Worm (Caenorhabditis elegans) whole organism, L1 larva: ENCODE results near the gene F41H10.5.
A peak's percentile ranks its signal among the peaks of the same experiment; 100 is the strongest.

Experiments
- C04F5.9 ChIP-seq: sonication (generic microtip); optimal IDR thresholded peaks from 2 replicates; lab custom pipeline; 2016; ENCODE audit warnings: missing genetic modification characterization, missing compliant biosample characterization
- C16A3.4 ChIP-seq: fragments of 150-350 bp; optimal IDR thresholded peaks from 2 replicates; lab custom pipeline; 2014; ENCODE audit warnings: missing biosample characterization, missing genetic modification characterization
- C34B4.2 ChIP-seq: sonication (generic microtip); optimal IDR thresholded peaks from 2 replicates; lab custom pipeline; 2017; ENCODE audit warnings: mild to moderate bottlenecking, missing genetic modification characterization, missing compliant biosample characterization
- F16B12.6 ChIP-seq: fragments of 150-350 bp; optimal IDR thresholded peaks from 2 replicates; lab custom pipeline; 2014; ENCODE audit warnings: missing biosample characterization, missing genetic modification characterization
- alr-1 ChIP-seq: fragments of 200-800 bp; sonication (Bioruptor generic); optimal IDR thresholded peaks from 2 replicates; lab custom pipeline; 2018; ENCODE audit warnings: borderline replicate concordance, mild to moderate bottlenecking, missing genetic modification characterization, missing compliant biosample characterization
- blmp-1 ChIP-seq: fragments of 150-350 bp; optimal IDR thresholded peaks from 2 replicates; lab custom pipeline; 2014; ENCODE audit warnings: missing biosample characterization, missing genetic modification characterization
- ceh-8 ChIP-seq: fragments of 200-800 bp; sonication (Bioruptor generic); optimal IDR thresholded peaks from 2 replicates; lab custom pipeline; 2018; ENCODE audit warnings: mild to moderate bottlenecking, missing genetic modification characterization, moderate library complexity, missing compliant biosample characterization
- ceh-82 ChIP-seq, 3 experiments: fragments of 150-350 bp in 1 of 3; sonication (generic microtip) in 2 of 3; optimal IDR thresholded peaks; 2 replicates each; lab custom pipeline; 2014 to 2017; ENCODE audit warnings: missing biosample characterization in 3 of 3, missing genetic modification characterization in 3 of 3
- ceh-88 ChIP-seq: fragments of 200-800 bp; sonication (Bioruptor generic); IDR thresholded peaks from 2 replicates; pipeline ENCODE4 v1.3.6; 2022; ENCODE audit warnings: missing genetic modification characterization, missing compliant biosample characterization
- ceh-90 ChIP-seq: sonication (generic microtip); optimal IDR thresholded peaks from 2 replicates; lab custom pipeline; 2016; ENCODE audit warnings: missing genetic modification characterization, missing compliant biosample characterization
- ces-1 ChIP-seq: fragments of 150-350 bp; optimal IDR thresholded peaks from 2 replicates; lab custom pipeline; 2014; ENCODE audit warnings: missing biosample characterization, missing genetic modification reagents, missing genetic modification characterization
- dpl-1 ChIP-seq, 3 experiments: fragments of 150-350 bp in 2 of 3; sonication (generic microtip) in 1 of 3; optimal IDR thresholded peaks; 2 replicates each; lab custom pipeline; 2014 to 2017; ENCODE audit warnings: missing biosample characterization in 3 of 3, missing genetic modification characterization in 3 of 3, missing genetic modification reagents in 3 of 3
- efl-1 ChIP-seq, 4 experiments: fragments of 150-350 bp; optimal IDR thresholded peaks in 3 of 4; peaks in 1 of 4; 1 replicate in 1 of 4; 2 replicates in 3 of 4; lab custom pipeline; 2014; ENCODE audit warnings: missing biosample characterization in 2 of 4, missing genetic modification characterization in 2 of 4, missing genetic modification reagents in 2 of 4
- elt-3 ChIP-seq, 6 experiments: fragments of 150-350 bp in 1 of 6; sonication (generic microtip); optimal IDR thresholded peaks; 2 replicates each; lab custom pipeline; 2017 to 2018; ENCODE audit warnings: missing biosample characterization in 6 of 6, missing genetic modification characterization in 6 of 6, inconsistent platforms in 1 of 6
- fkh-4 ChIP-seq: sonication (generic microtip); optimal IDR thresholded peaks from 2 replicates; lab custom pipeline; 2016; ENCODE audit warnings: missing compliant biosample characterization, missing genetic modification characterization, borderline replicate concordance
- fos-1 ChIP-seq: fragments of 150-350 bp; optimal IDR thresholded peaks from 2 replicates; lab custom pipeline; 2014; ENCODE audit warnings: missing biosample characterization, missing genetic modification characterization
- grh-1 ChIP-seq: fragments of 200-800 bp; sonication (Bioruptor generic); IDR thresholded peaks from 2 replicates; pipeline ENCODE4 v1.3.6; 2022; ENCODE audit warnings: missing genetic modification reagents, missing genetic modification characterization, missing compliant biosample characterization
- hlh-17 ChIP-seq: fragments of 200-800 bp; sonication (Bioruptor generic); optimal IDR thresholded peaks from 2 replicates; lab custom pipeline; 2018; ENCODE audit warnings: missing genetic modification characterization, mild to moderate bottlenecking, missing compliant biosample characterization, moderate library complexity, borderline replicate concordance
- hlh-4 ChIP-seq: sonication (generic microtip); optimal IDR thresholded peaks from 2 replicates; lab custom pipeline; 2016; ENCODE audit warnings: mild to moderate bottlenecking, missing genetic modification characterization, missing compliant biosample characterization
- hpl-2 ChIP-seq: fragments of 150-350 bp; optimal IDR thresholded peaks from 2 replicates; lab custom pipeline; 2014; ENCODE audit warnings: missing biosample characterization, missing genetic modification reagents, missing genetic modification characterization
- irx-1 ChIP-seq: sonication (generic microtip); optimal IDR thresholded peaks from 2 replicates; lab custom pipeline; 2016; ENCODE audit warnings: missing genetic modification characterization, missing compliant biosample characterization
- jun-1 ChIP-seq: fragments of 150-350 bp; optimal IDR thresholded peaks from 2 replicates; lab custom pipeline; 2014; ENCODE audit warnings: missing biosample characterization, missing genetic modification reagents, missing genetic modification characterization
- lin-35 ChIP-seq, 2 experiments: fragments of 150-350 bp; optimal IDR thresholded peaks; 2 replicates each; lab custom pipeline; 2014; ENCODE audit warnings: missing biosample characterization in 2 of 2, missing genetic modification characterization in 2 of 2, missing genetic modification reagents in 2 of 2
- lin-39 ChIP-seq: fragments of 150-350 bp; optimal IDR thresholded peaks from 2 replicates; lab custom pipeline; 2014; ENCODE audit warnings: missing biosample characterization, missing genetic modification reagents, missing genetic modification characterization
- lir-3 ChIP-seq: sonication (generic microtip); optimal IDR thresholded peaks from 2 replicates; lab custom pipeline; 2016; ENCODE audit warnings: mild to moderate bottlenecking, missing genetic modification characterization, moderate library complexity, missing compliant biosample characterization; ENCODE audit not compliant: poor library complexity
- lsy-2 ChIP-seq, 2 experiments: fragments of 150-350 bp; optimal IDR thresholded peaks; 2 replicates each; lab custom pipeline; 2014; ENCODE audit warnings: missing biosample characterization in 2 of 2, missing genetic modification characterization in 2 of 2
- mdl-1 ChIP-seq, 2 experiments: fragments of 150-350 bp; optimal IDR thresholded peaks; 2 replicates each; lab custom pipeline; 2014 to 2017; ENCODE audit warnings: missing biosample characterization in 2 of 2, missing genetic modification characterization in 2 of 2, inconsistent platforms in 1 of 2
- mep-1 ChIP-seq: fragments of 150-350 bp; optimal IDR thresholded peaks from 2 replicates; lab custom pipeline; 2014; ENCODE audit warnings: missing biosample characterization, missing genetic modification characterization
- nhr-11 ChIP-seq: fragments of 150-350 bp; optimal IDR thresholded peaks from 2 replicates; lab custom pipeline; 2014; ENCODE audit warnings: missing biosample characterization, missing genetic modification characterization
- nhr-12 ChIP-seq: sonication (generic microtip); optimal IDR thresholded peaks from 2 replicates; lab custom pipeline; 2017; ENCODE audit warnings: missing biosample characterization, missing genetic modification characterization
- nhr-19 ChIP-seq: fragments of 200-800 bp; sonication (Bioruptor generic); conservative IDR thresholded peaks from 2 replicates; pipeline ENCODE4 v1.3.6; 2022; ENCODE audit warnings: missing genetic modification characterization, missing compliant biosample characterization
- nhr-20 ChIP-seq: sonication (generic microtip); optimal IDR thresholded peaks from 2 replicates; lab custom pipeline; 2016; ENCODE audit warnings: mild to moderate bottlenecking, missing genetic modification characterization, missing compliant biosample characterization
- nhr-237 ChIP-seq: fragments of 150-350 bp; optimal IDR thresholded peaks from 2 replicates; lab custom pipeline; 2014; ENCODE audit warnings: missing biosample characterization, missing genetic modification characterization
- nhr-47 ChIP-seq: sonication (generic microtip); optimal IDR thresholded peaks from 2 replicates; lab custom pipeline; 2016; ENCODE audit warnings: mild to moderate bottlenecking, missing genetic modification characterization, moderate library complexity, missing compliant biosample characterization
- nhr-76 ChIP-seq: sonication (generic microtip); optimal IDR thresholded peaks from 2 replicates; lab custom pipeline; 2017; ENCODE audit warnings: missing biosample characterization, missing genetic modification characterization
- nhr-77 ChIP-seq: fragments of 150-350 bp; optimal IDR thresholded peaks from 2 replicates; lab custom pipeline; 2014; ENCODE audit warnings: missing biosample characterization, missing genetic modification characterization
- nhr-84 ChIP-seq: sonication (generic microtip); optimal IDR thresholded peaks from 2 replicates; lab custom pipeline; 2017; ENCODE audit warnings: missing biosample characterization, missing genetic modification characterization
- nhr-85 ChIP-seq: sonication (generic microtip); peaks from one replicate; lab custom pipeline; 2016; ENCODE audit warnings: missing genetic modification characterization, inconsistent platforms, missing compliant biosample characterization
- pag-3 ChIP-seq: sonication (generic microtip); optimal IDR thresholded peaks from 2 replicates; lab custom pipeline; 2017; ENCODE audit warnings: missing genetic modification characterization, mild to moderate bottlenecking, missing compliant biosample characterization, antibody characterized with exemption, borderline replicate concordance; ENCODE audit not compliant: insufficient read depth
- pqm-1 ChIP-seq: sonication (generic microtip); optimal IDR thresholded peaks from 3 replicates; lab custom pipeline; 2017; ENCODE audit warnings: missing biosample characterization, missing genetic modification characterization
- rnt-1 ChIP-seq: sonication (generic microtip); optimal IDR thresholded peaks from 2 replicates; lab custom pipeline; 2016; ENCODE audit warnings: mild to moderate bottlenecking, missing genetic modification characterization, moderate library complexity, missing compliant biosample characterization
- snu-23 ChIP-seq: sonication (generic microtip); optimal IDR thresholded peaks from 2 replicates; lab custom pipeline; 2016; ENCODE audit warnings: missing genetic modification characterization, missing compliant biosample characterization
- sup-37 ChIP-seq: fragments of 200-800 bp; sonication (Bioruptor generic); optimal IDR thresholded peaks from 2 replicates; lab custom pipeline; 2018; ENCODE audit warnings: mild to moderate bottlenecking, missing genetic modification characterization, missing compliant biosample characterization
- tbx-2 ChIP-seq: sonication (generic microtip); optimal IDR thresholded peaks from 2 replicates; lab custom pipeline; 2016; ENCODE audit warnings: missing genetic modification characterization, missing compliant biosample characterization
- tlp-1 ChIP-seq: fragments of 150-350 bp; optimal IDR thresholded peaks from 2 replicates; lab custom pipeline; 2014; ENCODE audit warnings: missing biosample characterization, missing genetic modification characterization
- unc-30 ChIP-seq: sonication (generic microtip); optimal IDR thresholded peaks from 2 replicates; lab custom pipeline; 2017; ENCODE audit warnings: missing biosample characterization, missing genetic modification characterization
- unc-62 ChIP-seq: fragments of 150-350 bp; optimal IDR thresholded peaks from 2 replicates; lab custom pipeline; 2014; ENCODE audit warnings: missing biosample characterization, missing genetic modification reagents, missing genetic modification characterization
- unc-86 ChIP-seq: sonication (generic microtip); optimal IDR thresholded peaks from 2 replicates; lab custom pipeline; 2016; ENCODE audit warnings: missing genetic modification characterization, missing compliant biosample characterization
- vab-15 ChIP-seq: sonication (generic microtip); optimal IDR thresholded peaks from 2 replicates; lab custom pipeline; 2017; ENCODE audit warnings: missing genotype, mild to moderate bottlenecking, missing genetic modification characterization, missing compliant biosample characterization
- zag-1 ChIP-seq: fragments of 150-350 bp; optimal IDR thresholded peaks from 2 replicates; lab custom pipeline; 2014; ENCODE audit warnings: missing biosample characterization, missing genetic modification characterization
- zip-4 ChIP-seq: fragments of 200-800 bp; sonication (Bioruptor generic); optimal IDR thresholded peaks from 2 replicates; lab custom pipeline; 2018; ENCODE audit warnings: mild to moderate bottlenecking, missing genetic modification characterization, moderate library complexity, missing compliant biosample characterization
- ztf-11 ChIP-seq, 2 experiments: sonication (generic microtip); optimal IDR thresholded peaks; 2 replicates each; lab custom pipeline; 2016 to 2017; ENCODE audit warnings: missing genetic modification characterization in 2 of 2, missing biosample characterization in 1 of 2, missing compliant biosample characterization in 1 of 2

Gene F41H10.5

DNA sequence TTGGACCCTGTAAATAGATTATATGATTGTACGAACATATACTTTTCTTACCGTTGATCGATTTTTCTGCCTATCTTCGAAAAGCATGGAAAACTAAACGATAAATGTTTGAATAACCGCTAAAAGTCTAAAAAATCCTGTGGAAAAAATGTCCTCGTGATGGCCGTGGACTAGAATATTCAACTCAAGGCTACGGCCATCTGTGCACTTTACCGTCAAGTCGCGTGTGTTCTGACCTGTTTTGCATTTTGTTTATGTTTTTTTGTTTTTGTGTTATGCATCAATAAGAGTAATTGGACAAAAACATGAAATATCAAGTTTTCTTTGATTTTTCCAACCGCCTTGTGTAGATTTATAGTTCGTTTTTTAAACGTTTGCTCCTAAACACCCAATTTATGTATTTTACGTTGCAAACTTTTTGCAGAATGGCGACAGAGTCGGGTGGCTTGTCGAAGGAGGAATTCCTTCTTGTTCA is 3.5 kb downstream of the F41H10.5 start, which contains the start of the genes hda-6 and F41H10.4:
hda-6 (minus strand) TSS at position 172 of the 475 bp plus-strand sequence.
F41H10.4 (plus strand) TSS at position 425 of the 475 bp plus-strand sequence.
- TF ChIP-seq rnt-1 (tag; lab: Kevin White, UChicago) (peak; percentile 97), mdl-1 (tag; optimal IDR thresholded peaks at IDR 0.05; lab: Kevin White, UChicago) (peak in 1 of 2 experiments; percentile 72), fos-1 (tag; lab: Kevin White, UChicago) (no peak), unc-86 (tag; lab: Kevin White, UChicago) (peak; percentile 72), lin-35 (GFP tag; optimal IDR thresholded peaks at IDR 0.05; lab: Kevin White, UChicago) (peak; percentile 80 to 88), irx-1 (tag; lab: Kevin White, UChicago) (peak; percentile 86), pqm-1 (tag; lab: Kevin White, UChicago) (no peak), vab-15 (tag; lab: Kevin White, UChicago) (no peak), hlh-17 (GFP tag; lab: Kevin White, UChicago) (no peak), ceh-82 (tag; optimal IDR thresholded peaks at IDR 0.05; lab: Kevin White, UChicago) (peak; percentile 55 to 68 (median 57)), grh-1 (GFP tag; lab: Robert Waterston, UW) (peak; percentile 71), nhr-47 (tag; lab: Kevin White, UChicago) (peak; percentile 86), C16A3.4 (tag; lab: Kevin White, UChicago) (peak; percentile 71), nhr-237 (no peak), lin-39 (tag; lab: Kevin White, UChicago) (peak; percentile 31), tlp-1 (tag; lab: Kevin White, UChicago) (no peak), fkh-4 (peak; percentile 85), tbx-2 (tag; lab: Kevin White, UChicago) (peak; percentile 88), F16B12.6 (peak; percentile 88), alr-1 (tag; lab: Kevin White, UChicago) (no peak), hlh-4 (tag; lab: Kevin White, UChicago) (no peak), nhr-11 (tag; lab: Kevin White, UChicago) (no peak), nhr-85 (peak; percentile 86), nhr-77 (tag; lab: Kevin White, UChicago) (peak; percentile 39), snu-23 (GFP tag; lab: Kevin White, UChicago) (peak; percentile 90), blmp-1 (peak; percentile 40), jun-1 (tag; lab: Kevin White, UChicago) (no peak), pag-3 (tag; lab: Kevin White, UChicago) (no peak), zag-1 (tag; lab: Kevin White, UChicago) (no peak), ceh-90 (tag; lab: Kevin White, UChicago) (peak; percentile 85), nhr-84 (tag; lab: Kevin White, UChicago) (no peak), mep-1 (tag; lab: Kevin White, UChicago) (peak; percentile 93), lir-3 (tag; lab: Kevin White, UChicago) (peak; percentile 96), C04F5.9 (tag; lab: Kevin White, UChicago) (peak; percentile 40), sup-37 (no peak), hpl-2 (GFP tag; lab: Kevin White, UChicago) (peak; percentile 2), ceh-8 (GFP tag; lab: Kevin White, UChicago) (no peak), unc-30 (tag; lab: Kevin White, UChicago) (no peak), nhr-20 (peak; percentile 79), ztf-11 (tag; optimal IDR thresholded peaks at IDR 0.05; lab: Kevin White, UChicago) (peak in 1 of 2 experiments; percentile 89), unc-62 (GFP tag; lab: Kevin White, UChicago) (no peak), nhr-12 (tag; lab: Kevin White, UChicago) (no peak), ces-1 (no peak), nhr-76 (tag; lab: Kevin White, UChicago) (no peak), nhr-19 (GFP tag; lab: Robert Waterston, UW) (peak; percentile 76), dpl-1 (GFP tag; optimal IDR thresholded peaks at IDR 0.05; lab: Kevin White, UChicago) (peak; percentile 67 to 82 (median 81)), lsy-2 (tag; optimal IDR thresholded peaks at IDR 0.05; lab: Kevin White, UChicago) (peak; percentile 87), C34B4.2 (no peak), efl-1 (optimal IDR thresholded peaks at IDR 0.05; lab: Kevin White, UChicago) (peak; percentile 65 to 83), efl-1 (GFP tag; optimal IDR thresholded peaks at IDR 0.05 in 1 of 2; lab: Kevin White, UChicago) (peak; percentile 82 to 98), ceh-88 (GFP tag; lab: Robert Waterston, UW) (no peak), elt-3 (tag; optimal IDR thresholded peaks at IDR 0.05; lab: Kevin White, UChicago) (peak in 2 of 6 experiments; percentile 31 to 42), zip-4 (GFP tag; lab: Kevin White, UChicago) (peak; percentile 53)
